Worm (Caenorhabditis elegans) whole organism, L3 larva: ENCODE data around the gene Y72A10A.1.

Experiments used
- elt-1 ChIP-seq: fragments of 150-350 bp; optimal IDR thresholded peaks from 2 replicates; lab custom pipeline; 2014; ENCODE audit warnings: missing biosample characterization, missing genetic modification characterization
- elt-3 ChIP-seq, 3 experiments: fragments of 150-350 bp in 1 of 3; sonication (generic microtip) in 2 of 3; optimal IDR thresholded peaks; 2 replicates in 2 of 3; 4 replicates in 1 of 3; lab custom pipeline; 2014 to 2017; ENCODE audit warnings: missing biosample characterization in 3 of 3, missing genetic modification characterization in 3 of 3
- nhr-237 ChIP-seq: fragments of 150-350 bp; optimal IDR thresholded peaks from 2 replicates; lab custom pipeline; 2014; ENCODE audit warnings: missing biosample characterization, missing genetic modification characterization
- pha-4 ChIP-seq: fragments of 150-350 bp; optimal IDR thresholded peaks from 2 replicates; lab custom pipeline; 2014; ENCODE audit warnings: missing biosample characterization, missing genetic modification reagents, missing genetic modification characterization
- ztf-11 ChIP-seq: fragments of 150-350 bp; optimal IDR thresholded peaks from 2 replicates; lab custom pipeline; 2014; ENCODE audit warnings: missing biosample characterization, missing genetic modification characterization

DNA sequence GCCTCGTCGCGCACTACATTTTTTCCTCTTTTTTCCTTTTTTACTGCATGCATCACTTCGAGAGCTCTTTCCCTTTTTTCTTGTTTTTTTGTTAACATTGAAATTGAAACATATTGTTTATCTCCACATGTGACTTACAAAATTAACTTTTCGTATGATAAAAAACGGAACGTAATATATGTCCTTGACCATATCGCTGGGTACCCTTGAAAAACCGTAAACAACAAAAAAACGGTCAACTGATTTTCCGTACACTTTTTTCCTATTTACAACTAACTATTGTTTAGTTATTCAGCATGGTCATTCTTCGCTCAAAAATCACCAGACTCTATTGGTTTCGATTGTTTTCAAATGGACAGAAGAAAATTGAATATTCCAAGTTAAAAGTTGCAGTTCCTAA is 16.1 kb downstream of the Y72A10A.1 start, which contains the start of gene nnt-1:
- TF ChIP-seq elt-3 (tag; optimal IDR thresholded peaks at IDR 0.05; lab: Kevin White, UChicago) (no peak), ztf-11 (tag; lab: Kevin White, UChicago) (no peak), pha-4 (tag; lab: Kevin White, UChicago) (peak; percentile 37), elt-1 (no peak), nhr-237 (tag; lab: Kevin White, UChicago) (no peak)
